Worm (Caenorhabditis elegans): ENCODE measurements around the gene ZK1248.20.

ZK1248.20 gene

ce11 chrII:5781935-5782921 lies 34.2 kb upstream of the ZK1248.20 start, which contains the start of gene K05F1.6:
TSS of gene K05F1.6 (plus strand) at chrII:5782520.
- TF ChIP-seq nhr-11 (tag; optimal IDR thresholded peaks at IDR 0.05) (no peak), gmeb-2 (tag; optimal IDR thresholded peaks at IDR 0.05) (peak; percentile 55), dmd-4 (tag; optimal IDR thresholded peaks at IDR 0.05; ENCODE audit: borderline replicate concordance) (peak; percentile 55), ceh-30 (tag; optimal IDR thresholded peaks at IDR 0.05) (no peak), ceh-18 (tag; optimal IDR thresholded peaks at IDR 0.05) (peak; percentile 45), unc-55 (GFP tag; optimal IDR thresholded peaks at IDR 0.05) (peak; percentile 12), pax-1 (tag; optimal IDR thresholded peaks at IDR 0.05) (no peak), sdc-2 (tag; optimal IDR thresholded peaks at IDR 0.05) (peak; percentile 41), pqm-1 (tag; optimal IDR thresholded peaks at IDR 0.05) (peak; percentile 44), unc-86 (tag; optimal IDR thresholded peaks at IDR 0.05) (no peak), ceh-34 (tag; optimal IDR thresholded peaks at IDR 0.05) (peak; percentile 28), Y22D7AL.16 (tag; optimal IDR thresholded peaks at IDR 0.05) (peak; percentile 53), lim-6 (tag; optimal IDR thresholded peaks at IDR 0.05) (no peak), tbx-7 (tag; optimal IDR thresholded peaks at IDR 0.05) (no peak), unc-3 (GFP tag; conservative IDR thresholded peaks at IDR 0.05) (no peak; the same call in 1 of the 2 replicates), unc-3 (tag; optimal IDR thresholded peaks at IDR 0.05) (peak; percentile 9), elt-2 (tag; optimal IDR thresholded peaks at IDR 0.05) (peak; percentile 90), ceh-6 (GFP tag; optimal IDR thresholded peaks at IDR 0.05) (peak; percentile 44), pag-3 (tag; optimal IDR thresholded peaks at IDR 0.05; ENCODE audit: borderline replicate concordance) (peak; percentile 24), elt-4 (tag; optimal IDR thresholded peaks at IDR 0.05) (no peak), sox-4 (tag; optimal IDR thresholded peaks at IDR 0.05) (peak; percentile 67), nfya-1 (tag; optimal IDR thresholded peaks at IDR 0.05) (peak; percentile 40), tbx-2 (tag; optimal IDR thresholded peaks at IDR 0.05) (peak; percentile 60), hlh-13 (GFP tag; optimal IDR thresholded peaks at IDR 0.05) (peak; percentile 39), ama-1 (optimal IDR thresholded peaks at IDR 0.05) (no peak), dve-1 (tag; optimal IDR thresholded peaks at IDR 0.05) (peak; percentile 73), pha-4 (tag; optimal IDR thresholded peaks at IDR 0.05) (no peak), C08G9.2 (tag; optimal IDR thresholded peaks at IDR 0.05) (peak; percentile 54), ceh-31 (tag; optimal IDR thresholded peaks at IDR 0.05) (peak; percentile 44), ceh-22 (tag; optimal IDR thresholded peaks at IDR 0.05) (no peak), ahr-1 (tag; optimal IDR thresholded peaks at IDR 0.05) (no peak), eyg-1 (tag; optimal IDR thresholded peaks at IDR 0.05) (no peak), npax-4 (tag; optimal IDR thresholded peaks at IDR 0.05) (peak; percentile 27), pha-2 (tag; optimal IDR thresholded peaks at IDR 0.05) (peak; percentile 48), syd-9 (tag; optimal IDR thresholded peaks at IDR 0.05) (no peak), ceh-19 (GFP tag; optimal IDR thresholded peaks at IDR 0.05) (peak; percentile 73), fkh-6 (tag; optimal IDR thresholded peaks at IDR 0.05) (no peak), ceh-48 (tag; optimal IDR thresholded peaks at IDR 0.05) (peak; percentile 31), fkh-10 (GFP tag; optimal IDR thresholded peaks at IDR 0.05) (no peak), ceh-9 (tag; optimal IDR thresholded peaks at IDR 0.05) (peak; percentile 61), ceh-2 (tag; optimal IDR thresholded peaks at IDR 0.05) (peak; percentile 34), rnt-1 (tag; optimal IDR thresholded peaks at IDR 0.05) (no peak), hlh-8 (tag; optimal IDR thresholded peaks at IDR 0.05) (no peak), ceh-24 (tag; optimal IDR thresholded peaks at IDR 0.05) (peak; percentile 17), ref-2 (tag; optimal IDR thresholded peaks at IDR 0.05) (peak; percentile 41), odd-2 (tag; optimal IDR thresholded peaks at IDR 0.05) (peak; percentile 2), unc-42 (tag; optimal IDR thresholded peaks at IDR 0.05) (no peak), madf-2 (tag; optimal IDR thresholded peaks at IDR 0.05) (no peak), K09A11.1 (tag; optimal IDR thresholded peaks at IDR 0.05; ENCODE audit: insufficient read depth) (no peak), ttx-3 (tag; optimal IDR thresholded peaks at IDR 0.05) (peak; percentile 38), pros-1 (tag; optimal IDR thresholded peaks at IDR 0.05) (no peak), F13H6.1 (tag; optimal IDR thresholded peaks at IDR 0.05) (peak; percentile 5)
